Fruit fly (Drosophila melanogaster): ENCODE results near the gene CG6638.

Gene CG6638

DNA sequence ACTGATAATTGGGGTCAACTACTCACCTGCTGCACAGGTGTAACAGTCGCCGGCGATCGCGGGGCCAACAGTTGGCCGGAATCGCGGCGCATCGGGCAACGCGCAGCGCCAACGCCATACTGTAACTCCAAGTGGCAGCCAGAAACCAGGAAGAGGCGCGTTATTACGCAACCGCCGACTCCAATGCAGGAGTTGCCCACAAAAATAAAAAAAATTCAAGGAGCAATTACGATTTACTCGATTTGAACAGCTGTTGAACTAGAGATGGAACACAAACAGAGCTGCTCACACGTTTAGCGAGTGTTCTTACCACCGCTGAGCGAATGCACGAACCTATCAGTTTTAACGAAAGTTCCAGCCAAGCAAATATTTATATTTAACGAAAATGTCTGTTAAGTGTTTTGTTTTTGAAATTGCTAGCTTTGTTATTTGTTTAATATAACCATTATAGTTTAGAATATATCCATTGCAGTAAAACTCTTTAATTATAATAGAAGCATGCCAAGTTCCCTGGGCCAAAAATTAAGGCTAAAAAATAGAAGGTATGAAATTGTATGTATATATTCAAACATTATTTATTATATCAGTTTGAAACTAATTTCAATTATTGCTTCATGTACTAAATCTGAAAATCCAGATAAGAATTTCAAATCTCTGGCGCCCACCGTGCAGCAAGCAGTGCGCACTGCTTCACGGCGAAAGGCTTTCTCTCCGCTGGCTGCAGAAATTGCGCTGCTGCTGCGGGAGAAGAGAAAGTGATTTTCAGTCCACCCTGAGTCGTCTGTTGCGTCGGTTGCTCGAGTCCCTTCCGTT is 28.2 kb upstream of the CG6638 start, which contains the start of the genes CG5989 and CG6282 (continued):
- no peak for TF ChIP-seq CG31224 (GFP tag; IDR thresholded peaks at IDR 0.05)
- TF ChIP-seq Hmr (GFP tag; optimal IDR thresholded peaks at IDR 0.05), result peak; percentile 57
- TF ChIP-seq trh (GFP tag; optimal IDR thresholded peaks at IDR 0.05), result no peak
- TF ChIP-seq slou (GFP tag; optimal IDR thresholded peaks at IDR 0.05), result no peak
- no peak for TF ChIP-seq toy (GFP tag; IDR thresholded peaks at IDR 0.05)
- TF ChIP-seq ase (GFP tag; IDR thresholded peaks at IDR 0.05), result 0 out of 3 replicates have a peak, but pooled peaks have one; percentile 14
- TF ChIP-seq tx (GFP tag; optimal IDR thresholded peaks at IDR 0.05), result no peak
- peak; percentile 14 for TF ChIP-seq Deaf1 (tag; optimal IDR thresholded peaks at IDR 0.05)
- peak; percentile 24 for TF ChIP-seq YL-1 (GFP tag; optimal IDR thresholded peaks at IDR 0.05)
- TF ChIP-seq Asciz (GFP tag; optimal IDR thresholded peaks at IDR 0.05), result no peak
- no peak for TF ChIP-seq CG11398 (GFP tag; optimal IDR thresholded peaks at IDR 0.05)
- TF ChIP-seq gsb-n (tag; optimal IDR thresholded peaks at IDR 0.05), result peak; percentile 29
- peak; percentile 13 for TF ChIP-seq CG6683 (GFP tag; optimal IDR thresholded peaks at IDR 0.05)
- TF ChIP-seq D19B (GFP tag; optimal IDR thresholded peaks at IDR 0.05), result no peak
- TF ChIP-seq CG5180 (GFP tag; optimal IDR thresholded peaks at IDR 0.05), result no peak
- TF ChIP-seq ab (GFP tag; optimal IDR thresholded peaks at IDR 0.05), result no peak
- peak; percentile 28 for TF ChIP-seq CG10209 (GFP tag; optimal IDR thresholded peaks at IDR 0.05)
- no peak for TF ChIP-seq CG33557 (GFP tag; optimal IDR thresholded peaks at IDR 0.05)
- peak; percentile 65 for TF ChIP-seq ems (GFP tag; optimal IDR thresholded peaks at IDR 0.05)
- no peak for TF ChIP-seq abd-A (tag; optimal IDR thresholded peaks at IDR 0.05)
- TF ChIP-seq BEAF-32 (GFP tag; optimal IDR thresholded peaks at IDR 0.05), result peak; percentile 73
- TF ChIP-seq CG7987 (GFP tag; optimal IDR thresholded peaks at IDR 0.05), result no peak
- TF ChIP-seq CG11696 (GFP tag; IDR thresholded peaks at IDR 0.05), result no peak
- no peak for TF ChIP-seq gcm (GFP tag; optimal IDR thresholded peaks at IDR 0.05)
- peak; percentile 49 for TF ChIP-seq Sin3A (optimal IDR thresholded peaks at IDR 0.05)
- peak; percentile 38 for TF ChIP-seq CG10462 (GFP tag; optimal IDR thresholded peaks at IDR 0.05)
- no peak for TF ChIP-seq ind (GFP tag; optimal IDR thresholded peaks at IDR 0.05)
- TF ChIP-seq Drgx (GFP tag; IDR thresholded peaks at IDR 0.05), result no peak; the same call in 1 of the 2 replicates
- TF ChIP-seq CG8281 (tag; optimal IDR thresholded peaks at IDR 0.05), result no peak
- TF ChIP-seq CG16815 (GFP tag; optimal IDR thresholded peaks at IDR 0.05), result no peak
- TF ChIP-seq nmo (GFP tag; optimal IDR thresholded peaks at IDR 0.05), result peak; percentile 61
- no peak for TF ChIP-seq CG6854 (GFP tag; optimal IDR thresholded peaks at IDR 0.05)
- no peak for TF ChIP-seq maf-S (GFP tag; optimal IDR thresholded peaks at IDR 0.05)
- TF ChIP-seq ewg (GFP tag; optimal IDR thresholded peaks at IDR 0.05), result peak; percentile 36
- no peak for TF ChIP-seq hkb (optimal IDR thresholded peaks at IDR 0.05)
- peak; percentile 57 for TF ChIP-seq hkb (GFP tag; IDR thresholded peaks at IDR 0.05)
- TF ChIP-seq ranshi (GFP tag; IDR thresholded peaks at IDR 0.05), result peak; percentile 58
- peak; percentile 28 for TF ChIP-seq az2 (GFP tag; optimal IDR thresholded peaks at IDR 0.05)
- TF ChIP-seq CG30403 (GFP tag; optimal IDR thresholded peaks at IDR 0.05), result peak; percentile 53
- TF ChIP-seq CG2712 (tag; optimal IDR thresholded peaks at IDR 0.05), result peak; percentile 24
- peak; percentile 70 for TF ChIP-seq E2f2 (GFP tag; IDR thresholded peaks at IDR 0.05)
- TF ChIP-seq CG2889 (GFP tag; IDR thresholded peaks at IDR 0.05), result peak; percentile 49; the same call in 2 of the 3 replicates
- TF ChIP-seq ro (GFP tag; IDR thresholded peaks at IDR 0.05), result no peak
- no peak for TF ChIP-seq CG8478 (optimal IDR thresholded peaks at IDR 0.05)
- TF ChIP-seq yki (optimal IDR thresholded peaks at IDR 0.05), result no peak
- no peak for TF ChIP-seq gt (GFP tag; IDR thresholded peaks at IDR 0.05)
- TF ChIP-seq p53 (GFP tag; optimal IDR thresholded peaks at IDR 0.05), result no peak
- TF ChIP-seq ap (GFP tag; IDR thresholded peaks at IDR 0.05), result no peak
- peak; percentile 27 for TF ChIP-seq Nf-YC (tag; optimal IDR thresholded peaks at IDR 0.05)
- TF ChIP-seq CG1792 (GFP tag; optimal IDR thresholded peaks at IDR 0.05), result no peak
- TF ChIP-seq vnd (GFP tag; IDR thresholded peaks at IDR 0.05; ENCODE audit: partially characterized antibody), result 0 out of 3 replicates have a peak, but pooled peaks have one; percentile 26
